Worm (Caenorhabditis elegans): Measurements from ENCODE around the gene Y66D12A.7.

The Y66D12A.7 gene

ce11 chrIII:11558251-11558650, 22.0 kb downstream of the Y66D12A.7 start:
- TF ChIP-seq lin-14 (GFP tag; optimal IDR thresholded peaks at IDR 0.05) = peak; percentile 39
- TF ChIP-seq pqm-1 (tag; optimal IDR thresholded peaks at IDR 0.05) = no peak
- no peak for TF ChIP-seq nhr-11 (tag; optimal IDR thresholded peaks at IDR 0.05)
- TF ChIP-seq lir-3 (tag; optimal IDR thresholded peaks at IDR 0.05; ENCODE audit: poor library complexity) = no peak
- TF ChIP-seq skn-1 (tag; optimal IDR thresholded peaks at IDR 0.05) = no peak
- no peak for TF ChIP-seq isw-1 (GFP tag; IDR thresholded peaks at IDR 0.05)
- no peak for TF ChIP-seq dpl-1 (GFP tag; optimal IDR thresholded peaks at IDR 0.05)
- no peak for TF ChIP-seq nhr-47 (tag; optimal IDR thresholded peaks at IDR 0.05)
- peak; percentile 12 for TF ChIP-seq snu-23 (GFP tag; optimal IDR thresholded peaks at IDR 0.05)
- no peak for TF ChIP-seq alr-1 (tag; optimal IDR thresholded peaks at IDR 0.05; ENCODE audit: borderline replicate concordance)
- TF ChIP-seq unc-62 (GFP tag; optimal IDR thresholded peaks at IDR 0.05) = no peak
- TF ChIP-seq nhr-85 (tag) = peak; percentile 59
- no peak for TF ChIP-seq elt-2 (tag; optimal IDR thresholded peaks at IDR 0.05)
- no peak for TF ChIP-seq unc-98 (GFP tag; IDR thresholded peaks at IDR 0.05)
- TF ChIP-seq ztf-11 (tag; optimal IDR thresholded peaks at IDR 0.05) = no peak
- no peak for TF ChIP-seq hlh-17 (GFP tag; optimal IDR thresholded peaks at IDR 0.05; ENCODE audit: borderline replicate concordance)
- no peak for TF ChIP-seq ceh-82 (tag; optimal IDR thresholded peaks at IDR 0.05)
- TF ChIP-seq blmp-1 (tag; optimal IDR thresholded peaks at IDR 0.05) = no peak
- no peak for TF ChIP-seq egl-27 (tag; optimal IDR thresholded peaks at IDR 0.05)
- no peak for TF ChIP-seq hpl-2 (GFP tag; optimal IDR thresholded peaks at IDR 0.05)
- no peak for TF ChIP-seq swsn-7 (tag; optimal IDR thresholded peaks at IDR 0.05)
- TF ChIP-seq dsc-1 (tag; optimal IDR thresholded peaks at IDR 0.05) = no peak
- TF ChIP-seq ceh-88 (GFP tag; IDR thresholded peaks at IDR 0.05) = no peak
- no peak for TF ChIP-seq pag-3 (tag; optimal IDR thresholded peaks at IDR 0.05; ENCODE audit: borderline replicate concordance, insufficient read depth)
- TF ChIP-seq efl-1 (optimal IDR thresholded peaks at IDR 0.05) = no peak
- peak in 1 of 2 experiments; percentile 40 for TF ChIP-seq efl-1 (GFP tag; optimal IDR thresholded peaks at IDR 0.05 in 1 of 2)
- no peak for TF ChIP-seq C34B4.2 (tag; optimal IDR thresholded peaks at IDR 0.05)
- TF ChIP-seq nhr-84 (tag; optimal IDR thresholded peaks at IDR 0.05) = no peak

ce11 chrIII:11556860-11557259, 23.4 kb downstream of the Y66D12A.7 start:
- TF ChIP-seq nhr-20 (tag; optimal IDR thresholded peaks at IDR 0.05) = peak; percentile 20
- TF ChIP-seq lin-14 (GFP tag; optimal IDR thresholded peaks at IDR 0.05) = peak; percentile 50
- TF ChIP-seq elt-3 (tag; optimal IDR thresholded peaks at IDR 0.05) = peak in 3 of 6 experiments; percentile 14 to 45 (median 26)
- TF ChIP-seq swsn-7 (tag; optimal IDR thresholded peaks at IDR 0.05) = peak; percentile 19
- peak; percentile 12 for TF ChIP-seq snu-23 (GFP tag; optimal IDR thresholded peaks at IDR 0.05)
- TF ChIP-seq dpl-1 (GFP tag; optimal IDR thresholded peaks at IDR 0.05) = peak; percentile 2 to 44 (median 26)
- peak; percentile 56 for TF ChIP-seq skn-1 (tag; optimal IDR thresholded peaks at IDR 0.05)
- peak; percentile 21 for TF ChIP-seq C16A3.4 (tag; optimal IDR thresholded peaks at IDR 0.05)
- TF ChIP-seq lin-15B (tag; optimal IDR thresholded peaks at IDR 0.05) = no peak
- no peak for TF ChIP-seq hlh-17 (GFP tag; optimal IDR thresholded peaks at IDR 0.05; ENCODE audit: borderline replicate concordance)
- TF ChIP-seq aly-2 (tag; optimal IDR thresholded peaks at IDR 0.05) = no peak
- no peak for TF ChIP-seq irx-1 (tag; optimal IDR thresholded peaks at IDR 0.05)
- peak in 1 of 2 experiments; percentile 57 for TF ChIP-seq lsy-2 (tag; optimal IDR thresholded peaks at IDR 0.05)
- peak; percentile 17 for TF ChIP-seq nhr-71 (tag; optimal IDR thresholded peaks at IDR 0.05)
- peak; percentile 24 to 30 for TF ChIP-seq efl-1 (optimal IDR thresholded peaks at IDR 0.05)
- peak; percentile 7 to 84 for TF ChIP-seq efl-1 (GFP tag; optimal IDR thresholded peaks at IDR 0.05 in 1 of 2)
- TF ChIP-seq lin-35 (GFP tag; optimal IDR thresholded peaks at IDR 0.05) = peak in 1 of 2 experiments; percentile 31
- no peak for TF ChIP-seq unc-98 (GFP tag; IDR thresholded peaks at IDR 0.05)
- TF ChIP-seq C04F5.9 (tag; optimal IDR thresholded peaks at IDR 0.05) = no peak
- TF ChIP-seq nhr-85 (tag) = peak; percentile 70
- no peak for TF ChIP-seq alr-1 (tag; optimal IDR thresholded peaks at IDR 0.05; ENCODE audit: borderline replicate concordance)
- TF ChIP-seq nhr-47 (tag; optimal IDR thresholded peaks at IDR 0.05) = peak; percentile 19
- peak; percentile 36 for TF ChIP-seq blmp-1 (tag; optimal IDR thresholded peaks at IDR 0.05)
- peak; percentile 0 for TF ChIP-seq nhr-90 (tag; optimal IDR thresholded peaks at IDR 0.05; ENCODE audit: poor library complexity)
- peak; percentile 65 for TF ChIP-seq grh-1 (GFP tag; IDR thresholded peaks at IDR 0.05)
